Fruit fly (Drosophila melanogaster): ENCODE results near the gene fz2.

Gene fz2

dm6 chr3L:19216377-19216776 lies 18.8 kb downstream of the fz2 start (continued):
- TF ChIP-seq CG3281 (GFP tag; optimal IDR thresholded peaks at IDR 0.05): peak; percentile 67
- TF ChIP-seq Mad (GFP tag; optimal IDR thresholded peaks at IDR 0.05): no peak
- no peak for TF ChIP-seq toy (GFP tag; IDR thresholded peaks at IDR 0.05)
- TF ChIP-seq CG11247 (GFP tag; IDR thresholded peaks at IDR 0.05): no peak
- peak; percentile 41; the same call in 1 of the 3 replicates for TF ChIP-seq ci (GFP tag; IDR thresholded peaks at IDR 0.05)
- TF ChIP-seq jing (GFP tag; optimal IDR thresholded peaks at IDR 0.05): no peak
- no peak for TF ChIP-seq sens-2 (GFP tag; IDR thresholded peaks at IDR 0.05)
- TF ChIP-seq bsh (GFP tag; optimal IDR thresholded peaks at IDR 0.05): peak in 1 of 2 experiments; percentile 27
- TF ChIP-seq CG18262 (tag; optimal IDR thresholded peaks at IDR 0.05): peak; percentile 41
- TF ChIP-seq gem (tag; optimal IDR thresholded peaks at IDR 0.05): peak; percentile 74
- TF ChIP-seq CG11504 (tag; optimal IDR thresholded peaks at IDR 0.05): peak; percentile 69
- TF ChIP-seq dysf (GFP tag; IDR thresholded peaks at IDR 0.05): peak; percentile 47; the same call in 1 of the 3 replicates
- TF ChIP-seq Sry-δ (GFP tag; optimal IDR thresholded peaks at IDR 0.05): no peak
- no peak for TF ChIP-seq CG4328 (GFP tag; optimal IDR thresholded peaks at IDR 0.05)
- TF ChIP-seq Nf-YC (tag; optimal IDR thresholded peaks at IDR 0.05): no peak
- TF ChIP-seq tin (GFP tag; optimal IDR thresholded peaks at IDR 0.05): peak; percentile 7
- peak; percentile 10 for TF ChIP-seq ewg (GFP tag; optimal IDR thresholded peaks at IDR 0.05)
- no peak for TF ChIP-seq luna (GFP tag; optimal IDR thresholded peaks at IDR 0.05)
- no peak for TF ChIP-seq Nf-YA (GFP tag; IDR thresholded peaks at IDR 0.05)
- TF ChIP-seq Kr (GFP tag; optimal IDR thresholded peaks at IDR 0.05): no peak
- no peak for TF ChIP-seq stwl (tag; optimal IDR thresholded peaks at IDR 0.05)
- 0 out of 3 replicates have a peak, but pooled peaks have one; percentile 46 for TF ChIP-seq CG17361 (GFP tag; IDR thresholded peaks at IDR 0.05)
- peak; percentile 69 for TF ChIP-seq Med (GFP tag)
- TF ChIP-seq Dip2 (GFP tag; IDR thresholded peaks at IDR 0.05): no peak
- peak; percentile 48 for TF ChIP-seq Meics (GFP tag; optimal IDR thresholded peaks at IDR 0.05)
- TF ChIP-seq CG18599 (GFP tag; optimal IDR thresholded peaks at IDR 0.05): peak; percentile 71
- no peak for TF ChIP-seq NC2β (GFP tag; optimal IDR thresholded peaks at IDR 0.05)
- no peak for TF ChIP-seq CG14667 (GFP tag; IDR thresholded peaks at IDR 0.05)
- peak; percentile 17 for TF ChIP-seq run (tag; optimal IDR thresholded peaks at IDR 0.05)
- no peak for TF ChIP-seq CG6683 (GFP tag; optimal IDR thresholded peaks at IDR 0.05)
- TF ChIP-seq Hand (GFP tag; optimal IDR thresholded peaks at IDR 0.05): no peak
- TF ChIP-seq CG14710 (tag; optimal IDR thresholded peaks at IDR 0.05): peak; percentile 0
- TF ChIP-seq her (GFP tag; optimal IDR thresholded peaks at IDR 0.05): no peak
- TF ChIP-seq gcm (GFP tag; optimal IDR thresholded peaks at IDR 0.05): peak; percentile 1
- peak; percentile 63; the same call in 2 of the 3 replicates for TF ChIP-seq row (GFP tag; IDR thresholded peaks at IDR 0.05)
- TF ChIP-seq cad (GFP tag; optimal IDR thresholded peaks at IDR 0.05): no peak
- TF ChIP-seq knrl (GFP tag; IDR thresholded peaks at IDR 0.05; ENCODE audit: partially characterized antibody): no peak
- TF ChIP-seq CG10321 (GFP tag; IDR thresholded peaks at IDR 0.05): 0 out of 2 replicates have a peak, but pooled peaks have one; percentile 13
- TF ChIP-seq Hmr (GFP tag; optimal IDR thresholded peaks at IDR 0.05): peak; percentile 58
- no peak for TF ChIP-seq Trl (optimal IDR thresholded peaks at IDR 0.05)
- TF ChIP-seq Trl (GFP tag; optimal IDR thresholded peaks at IDR 0.05): no peak
- no peak for TF ChIP-seq Tbp (GFP tag; optimal IDR thresholded peaks at IDR 0.05)
- TF ChIP-seq CG6765 (GFP tag; optimal IDR thresholded peaks at IDR 0.05): no peak
- peak; percentile 22; the same call in 1 of the 2 replicates for TF ChIP-seq CG14441 (GFP tag; IDR thresholded peaks at IDR 0.05)
- TF ChIP-seq MTF-1 (GFP tag; optimal IDR thresholded peaks at IDR 0.05; ENCODE audit: borderline replicate concordance): peak; percentile 17
- no peak for TF ChIP-seq psq (GFP tag; optimal IDR thresholded peaks at IDR 0.05)
- TF ChIP-seq nerfin-1 (tag; optimal IDR thresholded peaks at IDR 0.05): peak; percentile 10
- no peak for TF ChIP-seq CG9437 (GFP tag; optimal IDR thresholded peaks at IDR 0.05)
- TF ChIP-seq cato (GFP tag; optimal IDR thresholded peaks at IDR 0.05; ENCODE audit: borderline replicate concordance): no peak
- TF ChIP-seq Aef1 (GFP tag; IDR thresholded peaks at IDR 0.05): 0 out of 3 replicates have a peak, but pooled peaks have one; percentile 14
- TF ChIP-seq Six4 (GFP tag; optimal IDR thresholded peaks at IDR 0.05): no peak
- no peak for TF ChIP-seq fru (optimal IDR thresholded peaks at IDR 0.05)
